Worm (Caenorhabditis elegans) whole organism, L4 larva: Measurements from ENCODE around the gene W02B12.13.

Source experiments
- aha-1 ChIP-seq: fragments of 150-350 bp; peaks from one replicate; lab custom pipeline; 2014; ENCODE audit warnings: missing biosample characterization, missing genetic modification characterization
- ceh-28 ChIP-seq: fragments of 150-350 bp; optimal IDR thresholded peaks from 2 replicates; lab custom pipeline; 2014; ENCODE audit warnings: missing biosample characterization, missing genetic modification reagents, missing genetic modification characterization
- ceh-82 ChIP-seq: sonication (generic microtip); optimal IDR thresholded peaks from 2 replicates; lab custom pipeline; 2017; ENCODE audit warnings: missing biosample characterization, missing genetic modification characterization
- cey-2 ChIP-seq: sonication (generic microtip); optimal IDR thresholded peaks from 3 replicates; lab custom pipeline; 2017; ENCODE audit warnings: missing genetic modification characterization, mild to moderate bottlenecking, missing compliant biosample characterization, antibody characterized with exemption, borderline replicate concordance; ENCODE audit not compliant: insufficient read depth
- daf-16 ChIP-seq, 3 experiments: sonication (generic microtip); optimal IDR thresholded peaks; 2 replicates each; lab custom pipeline; 2016 to 2017; ENCODE audit warnings: missing genetic modification characterization in 3 of 3, missing genetic modification reagents in 3 of 3, mild to moderate bottlenecking in 2 of 3, missing compliant biosample characterization in 2 of 3, missing biosample characterization in 1 of 3, moderate library complexity in 1 of 3
- dmd-6 ChIP-seq: fragments of 200-800 bp; sonication (Bioruptor generic); IDR thresholded peaks from 2 replicates; pipeline ENCODE4 v1.3.6; 2022; ENCODE audit warnings: missing genetic modification reagents, missing genetic modification characterization, missing compliant biosample characterization
- dpl-1 ChIP-seq: fragments of 150-350 bp; optimal IDR thresholded peaks from 2 replicates; lab custom pipeline; 2014; ENCODE audit warnings: missing biosample characterization, missing genetic modification reagents, missing genetic modification characterization
- dve-1 ChIP-seq: sonication (generic microtip); optimal IDR thresholded peaks from 2 replicates; lab custom pipeline; 2017; ENCODE audit warnings: antibody characterized with exemption, mild to moderate bottlenecking, missing genetic modification characterization, missing compliant biosample characterization; ENCODE audit not compliant: insufficient read depth
- egl-27 ChIP-seq: sonication (generic microtip); optimal IDR thresholded peaks from 3 replicates; lab custom pipeline; 2017; ENCODE audit warnings: missing biosample characterization, missing genetic modification reagents, missing genetic modification characterization
- egl-43 ChIP-seq: fragments of 200-800 bp; sonication (Bioruptor generic); IDR thresholded peaks from 2 replicates; pipeline ENCODE4 v1.3.6; 2022; ENCODE audit warnings: missing genetic modification reagents, missing genetic modification characterization, missing compliant biosample characterization
- hif-1 ChIP-seq, 2 experiments: sonication (generic microtip); optimal IDR thresholded peaks; 2 replicates each; lab custom pipeline; 2016 to 2017; ENCODE audit warnings: missing compliant biosample characterization in 2 of 2, missing genetic modification characterization in 2 of 2, missing genetic modification reagents in 2 of 2, missing genotype in 2 of 2, mild to moderate bottlenecking in 1 of 2
- hlh-11 ChIP-seq: fragments of 200-800 bp; sonication (Bioruptor generic); optimal IDR thresholded peaks from 2 replicates; lab custom pipeline; 2018; ENCODE audit warnings: mild to moderate bottlenecking, missing genetic modification characterization, missing compliant biosample characterization
- jun-1 ChIP-seq: fragments of 150-350 bp; optimal IDR thresholded peaks from 2 replicates; lab custom pipeline; 2014; ENCODE audit warnings: missing biosample characterization, missing genetic modification reagents, missing genetic modification characterization
- lir-3 ChIP-seq: sonication (generic microtip); optimal IDR thresholded peaks from 2 replicates; lab custom pipeline; 2016; ENCODE audit warnings: mild to moderate bottlenecking, missing genetic modification characterization, missing compliant biosample characterization
- lsy-2 ChIP-seq, 2 experiments: fragments of 150-350 bp in 1 of 2; sonication (generic microtip) in 1 of 2; optimal IDR thresholded peaks; 2 replicates each; lab custom pipeline; 2014 to 2017; ENCODE audit warnings: missing biosample characterization in 2 of 2, missing genetic modification characterization in 2 of 2
- mxl-3 ChIP-seq: fragments of 200-800 bp; sonication (Bioruptor generic); optimal IDR thresholded peaks from 2 replicates; lab custom pipeline; 2018; ENCODE audit warnings: mild to moderate bottlenecking, missing genetic modification characterization, missing compliant biosample characterization
- nhr-11 ChIP-seq: fragments of 150-350 bp; optimal IDR thresholded peaks from 2 replicates; lab custom pipeline; 2014; ENCODE audit warnings: missing biosample characterization, missing genetic modification characterization
- nhr-111 ChIP-seq: fragments of 200-800 bp; sonication (Bioruptor generic); optimal IDR thresholded peaks from 2 replicates; lab custom pipeline; 2018; ENCODE audit warnings: mild to moderate bottlenecking, missing genetic modification characterization, missing compliant biosample characterization
- nhr-237 ChIP-seq: sonication (generic microtip); optimal IDR thresholded peaks from 2 replicates; lab custom pipeline; 2017; ENCODE audit warnings: missing biosample characterization, missing genetic modification characterization
- nhr-25 ChIP-seq: sonication (generic microtip); optimal IDR thresholded peaks from 2 replicates; lab custom pipeline; 2017; ENCODE audit warnings: missing genetic modification characterization, mild to moderate bottlenecking, missing compliant biosample characterization, antibody characterized with exemption, moderate library complexity, borderline replicate concordance; ENCODE audit not compliant: insufficient read depth
- nhr-28 ChIP-seq: fragments of 150-350 bp; optimal IDR thresholded peaks from 2 replicates; lab custom pipeline; 2014; ENCODE audit warnings: missing biosample characterization, missing genetic modification characterization
- nhr-41 ChIP-seq: fragments of 200-800 bp; sonication (Bioruptor generic); IDR thresholded peaks from 2 replicates; pipeline ENCODE4 v1.3.6; 2022; ENCODE audit warnings: missing genetic modification reagents, missing genetic modification characterization, missing compliant biosample characterization
- nhr-77 ChIP-seq: fragments of 150-350 bp; optimal IDR thresholded peaks from 2 replicates; lab custom pipeline; 2014; ENCODE audit warnings: missing biosample characterization, missing genetic modification characterization
- pqm-1 ChIP-seq: sonication (generic microtip); optimal IDR thresholded peaks from 2 replicates; lab custom pipeline; 2017; ENCODE audit warnings: missing biosample characterization, missing genetic modification characterization
- sdz-12 ChIP-seq: fragments of 200-800 bp; sonication (Bioruptor generic); optimal IDR thresholded peaks from 2 replicates; lab custom pipeline; 2018; ENCODE audit warnings: mild to moderate bottlenecking, missing genetic modification characterization, missing compliant biosample characterization
- set-16 ChIP-seq: fragments of 200-800 bp; sonication (Bioruptor generic); IDR thresholded peaks from 2 replicates; pipeline ENCODE4 v1.3.6; 2022; ENCODE audit warnings: missing genetic modification reagents, missing genetic modification characterization, missing compliant biosample characterization
- spr-1 ChIP-seq: sonication (generic microtip); optimal IDR thresholded peaks from 2 replicates; lab custom pipeline; 2016; ENCODE audit warnings: mild to moderate bottlenecking, missing genetic modification characterization, missing compliant biosample characterization
- spr-3 ChIP-seq: fragments of 200-800 bp; sonication (Bioruptor generic); optimal IDR thresholded peaks from 2 replicates; lab custom pipeline; 2018; ENCODE audit warnings: mild to moderate bottlenecking, missing genetic modification characterization, missing compliant biosample characterization
- tag-97 ChIP-seq: fragments of 200-800 bp; sonication (Bioruptor generic); IDR thresholded peaks from 2 replicates; pipeline ENCODE4 v1.3.6; 2022; ENCODE audit warnings: missing genetic modification characterization, missing compliant biosample characterization
- unc-62 ChIP-seq, 3 experiments: fragments of 150-350 bp in 1 of 3; sonication (generic microtip); optimal IDR thresholded peaks in 2 of 3; peaks in 1 of 3; 1 replicate in 1 of 3; 2 replicates in 2 of 3; lab custom pipeline; 2014 to 2017; ENCODE audit warnings: missing biosample characterization in 3 of 3, missing genetic modification characterization in 3 of 3, missing genetic modification reagents in 3 of 3, missing genotype in 1 of 3
- vab-7 ChIP-seq: fragments of 200-800 bp; sonication (Bioruptor generic); IDR thresholded peaks from 2 replicates; pipeline ENCODE4 v1.3.6; 2022; ENCODE audit warnings: missing genetic modification reagents, missing genetic modification characterization, missing compliant biosample characterization
- ztf-11 ChIP-seq: fragments of 150-350 bp; optimal IDR thresholded peaks from 2 replicates; lab custom pipeline; 2014; ENCODE audit warnings: missing biosample characterization, missing genetic modification characterization
- ztf-7 ChIP-seq: fragments of 150-350 bp; optimal IDR thresholded peaks from 2 replicates; lab custom pipeline; 2014; ENCODE audit warnings: missing biosample characterization, missing genetic modification characterization

W02B12.13 gene

ce11 chrII:11443862-11444261 is 1.2 kb upstream of the W02B12.13 start, which contains the start of gene adbp-1:
TSS of gene adbp-1 (plus strand) at chrII:11444162.
- no peak for TF ChIP-seq daf-16 (GFP tag; optimal IDR thresholded peaks at IDR 0.05; lab: Kevin White, UChicago)
- peak; percentile 5 for TF ChIP-seq daf-16 (tag; optimal IDR thresholded peaks at IDR 0.05; lab: Kevin White, UChicago)
- no peak for TF ChIP-seq sdz-12 (GFP tag; lab: Kevin White, UChicago)
- no peak for TF ChIP-seq egl-27
- TF ChIP-seq ceh-28, result no peak

- TF ChIP-seq nhr-41 (GFP tag; lab: Robert Waterston, UW) (no peak), unc-62 (GFP tag; optimal IDR thresholded peaks at IDR 0.05 in 1 of 2; lab: Kevin White, UChicago) (no peak), unc-62 (tag; optimal IDR thresholded peaks at IDR 0.05; lab: Kevin White, UChicago) (no peak), nhr-28 (peak; percentile 38), ztf-11 (tag; lab: Kevin White, UChicago) (no peak), set-16 (GFP tag; lab: Robert Waterston, UW) (no peak), nhr-77 (no peak), lsy-2 (tag; optimal IDR thresholded peaks at IDR 0.05; lab: Kevin White, UChicago) (no peak), ceh-82 (tag; lab: Kevin White, UChicago) (no peak), jun-1 (tag; lab: Kevin White, UChicago) (no peak), sdz-12 (GFP tag; lab: Kevin White, UChicago) (no peak), spr-1 (no peak), nhr-111 (GFP tag; lab: Kevin White, UChicago) (no peak), dve-1 (tag; lab: Kevin White, UChicago) (peak; percentile 41), vab-7 (GFP tag; lab: Robert Waterston, UW) (no peak), aha-1 (tag; lab: Kevin White, UChicago) (peak; percentile 70), tag-97 (GFP tag; lab: Robert Waterston, UW) (no peak), spr-3 (GFP tag; lab: Kevin White, UChicago) (no peak), ceh-28 (no peak), dpl-1 (no peak), mxl-3 (peak; percentile 6), hlh-11 (tag; lab: Kevin White, UChicago) (peak; percentile 40), lir-3 (tag; lab: Kevin White, UChicago) (no peak), nhr-237 (tag; lab: Kevin White, UChicago) (no peak), pqm-1 (tag; lab: Kevin White, UChicago) (peak; percentile 78), nhr-11 (tag; lab: Kevin White, UChicago) (no peak), hif-1 (tag; optimal IDR thresholded peaks at IDR 0.05; lab: Kevin White, UChicago) (no peak), dmd-6 (peak; percentile 30; the same call in 1 of the 2 replicates)
These were observed 3.7 kb downstream of the W02B12.13 start, which contains the start of gene W02B12.1 for ce11 chrII:11448753-11449152. TSS of gene W02B12.1 (plus strand) at chrII:11449021.

- TF ChIP-seq nhr-77 (no peak), unc-62 (GFP tag; optimal IDR thresholded peaks at IDR 0.05 in 1 of 2; lab: Kevin White, UChicago) (peak in 1 of 2 experiments; percentile 94), unc-62 (tag; optimal IDR thresholded peaks at IDR 0.05; lab: Kevin White, UChicago) (no peak), aha-1 (tag; lab: Kevin White, UChicago) (peak; percentile 4), ztf-7 (tag; lab: Kevin White, UChicago) (no peak)
These were observed 5.8 kb downstream of the W02B12.13 start for ce11 chrII:11450882-11451281.

- TF ChIP-seq egl-43 (0 out of 2 replicates have a peak, but pooled peaks have one; percentile 43), set-16 (GFP tag; lab: Robert Waterston, UW) (peak; percentile 74), cey-2 (no peak), nhr-25 (no peak)
These were observed 6.7 kb downstream of the W02B12.13 start for ce11 chrII:11451738-11452137.
